Worm (Caenorhabditis elegans) whole organism, young adult: ENCODE results near the gene F22B5.4.

ENCODE experiments used
- C06A6.2 ChIP-seq: fragments of 200-800 bp; sonication (Bioruptor generic); conservative IDR thresholded peaks from 2 replicates; pipeline ENCODE4 v1.3.6; 2022; ENCODE audit warnings: missing genetic modification characterization, missing compliant biosample characterization
- F23B12.7 ChIP-seq: sonication (generic microtip); optimal IDR thresholded peaks from 2 replicates; lab custom pipeline; 2017; ENCODE audit warnings: missing genetic modification characterization, mild to moderate bottlenecking, missing compliant biosample characterization, antibody characterized with exemption, moderate library complexity; ENCODE audit not compliant: insufficient read depth
- F33H1.4 ChIP-seq: fragments of 200-800 bp; sonication (Bioruptor generic); IDR thresholded peaks from 2 replicates; pipeline ENCODE4 v1.3.6; 2022; ENCODE audit warnings: missing genetic modification reagents, missing genetic modification characterization, missing compliant biosample characterization
- F37B4.10 ChIP-seq: fragments of 200-800 bp; sonication (Bioruptor generic); IDR thresholded peaks from 2 replicates; pipeline ENCODE4 v1.3.6; 2022; ENCODE audit warnings: missing genetic modification characterization, missing compliant biosample characterization
- F55B11.4 ChIP-seq: sonication (generic microtip); optimal IDR thresholded peaks from 2 replicates; lab custom pipeline; 2016; ENCODE audit warnings: missing compliant biosample characterization, missing genetic modification characterization, borderline replicate concordance; ENCODE audit not compliant: insufficient read depth
- F57C9.4 ChIP-seq: sonication (generic microtip); optimal IDR thresholded peaks from 2 replicates; lab custom pipeline; 2017; ENCODE audit warnings: mild to moderate bottlenecking, missing genetic modification characterization, missing compliant biosample characterization
- T07F8.4 ChIP-seq: sonication (generic microtip); optimal IDR thresholded peaks from 2 replicates; lab custom pipeline; 2016; ENCODE audit warnings: mild to moderate bottlenecking, missing genetic modification characterization, moderate library complexity, missing compliant biosample characterization
- T26A5.8 ChIP-seq: sonication (generic microtip); optimal IDR thresholded peaks from 2 replicates; lab custom pipeline; 2016; ENCODE audit warnings: missing genetic modification characterization, missing compliant biosample characterization
- Y53G8AR.9 ChIP-seq: fragments of 200-800 bp; sonication (Bioruptor generic); conservative IDR thresholded peaks from 2 replicates; pipeline ENCODE4 v1.3.6; 2022; ENCODE audit warnings: missing genetic modification reagents, missing genetic modification characterization, missing compliant biosample characterization
- Y56A3A.18 ChIP-seq: fragments of 200-800 bp; sonication (Bioruptor generic); IDR thresholded peaks from 2 replicates; pipeline ENCODE4 v1.3.6; 2022; ENCODE audit warnings: missing genetic modification reagents, missing genetic modification characterization, missing compliant biosample characterization
- ZK185.1 ChIP-seq: sonication (generic microtip); optimal IDR thresholded peaks from 2 replicates; lab custom pipeline; 2016; ENCODE audit warnings: mild to moderate bottlenecking, missing genetic modification characterization, missing compliant biosample characterization; ENCODE audit not compliant: poor library complexity, severe bottlenecking
- akir-1 ChIP-seq: fragments of 200-800 bp; sonication (Bioruptor generic); optimal IDR thresholded peaks from 2 replicates; lab custom pipeline; 2018; ENCODE audit warnings: mild to moderate bottlenecking, missing genetic modification characterization, moderate library complexity, missing compliant biosample characterization
- ama-1 ChIP-seq, 3 experiments: fragments of 150-350 bp in 1 of 3; sonication (generic microtip) in 2 of 3; optimal IDR thresholded peaks; 2 replicates each; lab custom pipeline; 2014 to 2018; ENCODE audit warnings: missing biosample characterization in 2 of 3, missing genetic modification characterization in 2 of 3, missing genetic modification reagents in 2 of 3
- aptf-2 ChIP-seq: fragments of 200-800 bp; sonication (Bioruptor generic); conservative IDR thresholded peaks from 2 replicates; pipeline ENCODE4 v1.3.6; 2022; ENCODE audit warnings: missing genetic modification reagents, missing genetic modification characterization, missing compliant biosample characterization
- aptf-3 ChIP-seq: fragments of 200-800 bp; sonication (Bioruptor generic); IDR thresholded peaks from 2 replicates; pipeline ENCODE4 v1.3.6; 2022; ENCODE audit warnings: missing genetic modification characterization, missing compliant biosample characterization
- bed-2 ChIP-seq: fragments of 200-800 bp; sonication (Bioruptor generic); IDR thresholded peaks from 2 replicates; pipeline ENCODE4 v1.3.6; 2022; ENCODE audit warnings: missing genetic modification reagents, missing genetic modification characterization, missing compliant biosample characterization
- ceh-100 ChIP-seq: fragments of 200-800 bp; sonication (Bioruptor generic); IDR thresholded peaks from 2 replicates; pipeline ENCODE4 v1.3.6; 2022; ENCODE audit warnings: missing genetic modification reagents, missing genetic modification characterization, missing compliant biosample characterization
- ceh-58 ChIP-seq: fragments of 200-800 bp; sonication (Bioruptor generic); IDR thresholded peaks from 2 replicates; pipeline ENCODE4 v1.3.6; 2022; ENCODE audit warnings: missing genetic modification characterization, missing compliant biosample characterization
- ceh-91 ChIP-seq: fragments of 200-800 bp; sonication (Bioruptor generic); IDR thresholded peaks from 2 replicates; pipeline ENCODE4 v1.3.6; 2022; ENCODE audit warnings: missing genetic modification reagents, missing genetic modification characterization, missing compliant biosample characterization
- dox-1 ChIP-seq: fragments of 200-800 bp; sonication (Bioruptor generic); IDR thresholded peaks from 2 replicates; pipeline ENCODE4 v1.3.6; 2022; ENCODE audit warnings: missing genetic modification reagents, missing genetic modification characterization, missing compliant biosample characterization
- dpff-1 ChIP-seq: sonication (generic microtip); optimal IDR thresholded peaks from 2 replicates; lab custom pipeline; 2017; ENCODE audit warnings: mild to moderate bottlenecking, missing genetic modification characterization, missing compliant biosample characterization
- egl-18 ChIP-seq: fragments of 200-800 bp; sonication (Bioruptor generic); IDR thresholded peaks from 2 replicates; pipeline ENCODE4 v1.3.6; 2022; ENCODE audit warnings: missing genetic modification reagents, missing genetic modification characterization, missing compliant biosample characterization
- ets-4 ChIP-seq: fragments of 200-800 bp; sonication (Bioruptor generic); optimal IDR thresholded peaks from 2 replicates; lab custom pipeline; 2018; ENCODE audit warnings: mild to moderate bottlenecking, missing genetic modification characterization, missing compliant biosample characterization
- fkh-3 ChIP-seq: sonication (generic microtip); optimal IDR thresholded peaks from 2 replicates; lab custom pipeline; 2016; ENCODE audit warnings: mild to moderate bottlenecking, missing genetic modification characterization, missing compliant biosample characterization
- hlh-12 ChIP-seq: sonication (generic microtip); optimal IDR thresholded peaks from 2 replicates; lab custom pipeline; 2016; ENCODE audit warnings: missing genetic modification characterization, missing compliant biosample characterization
- hmg-1.2 ChIP-seq: fragments of 200-800 bp; sonication (Bioruptor generic); IDR thresholded peaks from 2 replicates; pipeline ENCODE4 v1.3.6; 2022; ENCODE audit warnings: missing genetic modification reagents, missing genetic modification characterization, missing compliant biosample characterization
- hmg-20 ChIP-seq: fragments of 200-800 bp; sonication (Bioruptor generic); IDR thresholded peaks from 2 replicates; pipeline ENCODE4 v1.3.6; 2022; ENCODE audit warnings: missing genetic modification reagents, missing genetic modification characterization, missing compliant biosample characterization
- hrde-1 ChIP-seq: sonication (generic microtip); optimal IDR thresholded peaks from 2 replicates; lab custom pipeline; 2016; ENCODE audit warnings: missing genetic modification characterization, mild to moderate bottlenecking, missing compliant biosample characterization, moderate library complexity, missing genotype, missing genetic modification reagents, borderline replicate concordance
- let-526 ChIP-seq: fragments of 200-800 bp; sonication (Bioruptor generic); IDR thresholded peaks from 2 replicates; pipeline ENCODE4 v1.3.6; 2022; ENCODE audit warnings: missing genetic modification reagents, missing genetic modification characterization, missing compliant biosample characterization
- lin-26 ChIP-seq: fragments of 200-800 bp; sonication (Bioruptor generic); IDR thresholded peaks from 2 replicates; pipeline ENCODE4 v1.3.6; 2022; ENCODE audit warnings: missing genetic modification reagents, missing genetic modification characterization, missing compliant biosample characterization
- lin-35 ChIP-seq, 3 experiments: fragments of 150-350 bp in 2 of 3; sonication (generic microtip) in 1 of 3; optimal IDR thresholded peaks; 2 replicates each; lab custom pipeline; 2014 to 2018; ENCODE audit warnings: missing biosample characterization in 3 of 3, missing genetic modification characterization in 3 of 3, missing genetic modification reagents in 3 of 3
- lsl-1 ChIP-seq: fragments of 200-800 bp; sonication (Bioruptor generic); optimal IDR thresholded peaks from 2 replicates; lab custom pipeline; 2018; ENCODE audit warnings: mild to moderate bottlenecking, missing genetic modification characterization, moderate library complexity, missing compliant biosample characterization
- madf-3 ChIP-seq: fragments of 200-800 bp; sonication (Bioruptor generic); IDR thresholded peaks from 2 replicates; pipeline ENCODE4 v1.3.6; 2022; ENCODE audit warnings: missing genetic modification reagents, missing genetic modification characterization, missing compliant biosample characterization
- madf-8 ChIP-seq: fragments of 200-800 bp; sonication (Bioruptor generic); conservative IDR thresholded peaks from 2 replicates; pipeline ENCODE4 v1.3.6; 2022; ENCODE audit warnings: missing genetic modification reagents, missing genetic modification characterization, missing compliant biosample characterization
- mes-4 ChIP-seq: sonication (generic microtip); optimal IDR thresholded peaks from 2 replicates; lab custom pipeline; 2016; ENCODE audit warnings: missing genotype, missing genetic modification characterization, missing compliant biosample characterization
- nfya-2 ChIP-seq: fragments of 200-800 bp; sonication (Bioruptor generic); IDR thresholded peaks from 2 replicates; pipeline ENCODE4 v1.3.6; 2022; ENCODE audit warnings: missing genetic modification reagents, missing genetic modification characterization, missing compliant biosample characterization
- nfyb-1 ChIP-seq: fragments of 200-800 bp; sonication (Bioruptor generic); IDR thresholded peaks from 2 replicates; pipeline ENCODE4 v1.3.6; 2022; ENCODE audit warnings: missing genetic modification reagents, missing genetic modification characterization, missing compliant biosample characterization
- rcor-1 ChIP-seq: fragments of 200-800 bp; sonication (Bioruptor generic); IDR thresholded peaks from 2 replicates; pipeline ENCODE4 v1.3.6; 2022; ENCODE audit warnings: missing genetic modification reagents, missing genetic modification characterization, missing compliant biosample characterization
- snpc-1.1 ChIP-seq: sonication (generic microtip); optimal IDR thresholded peaks from 2 replicates; lab custom pipeline; 2017; ENCODE audit warnings: missing genetic modification characterization, mild to moderate bottlenecking, missing compliant biosample characterization, antibody characterized with exemption, moderate library complexity, missing genotype, missing genetic modification reagents; ENCODE audit not compliant: insufficient read depth
- tbx-9 ChIP-seq: sonication (generic microtip); optimal IDR thresholded peaks from 2 replicates; lab custom pipeline; 2016; ENCODE audit warnings: borderline replicate concordance, missing genetic modification characterization, inconsistent platforms, missing compliant biosample characterization
- tlf-1 ChIP-seq: fragments of 200-800 bp; sonication (Bioruptor generic); optimal IDR thresholded peaks from 2 replicates; lab custom pipeline; 2018; ENCODE audit warnings: mild to moderate bottlenecking, missing genetic modification characterization, missing compliant biosample characterization
- ztf-26 ChIP-seq: sonication (generic microtip); optimal IDR thresholded peaks from 2 replicates; lab custom pipeline; 2017; ENCODE audit warnings: missing genetic modification characterization, missing compliant biosample characterization
- ztf-6 ChIP-seq: fragments of 200-800 bp; sonication (Bioruptor generic); IDR thresholded peaks from 2 replicates; pipeline ENCODE4 v1.3.6; 2022; ENCODE audit warnings: missing genetic modification reagents, missing genetic modification characterization, missing compliant biosample characterization

F22B5.4 gene

DNA sequence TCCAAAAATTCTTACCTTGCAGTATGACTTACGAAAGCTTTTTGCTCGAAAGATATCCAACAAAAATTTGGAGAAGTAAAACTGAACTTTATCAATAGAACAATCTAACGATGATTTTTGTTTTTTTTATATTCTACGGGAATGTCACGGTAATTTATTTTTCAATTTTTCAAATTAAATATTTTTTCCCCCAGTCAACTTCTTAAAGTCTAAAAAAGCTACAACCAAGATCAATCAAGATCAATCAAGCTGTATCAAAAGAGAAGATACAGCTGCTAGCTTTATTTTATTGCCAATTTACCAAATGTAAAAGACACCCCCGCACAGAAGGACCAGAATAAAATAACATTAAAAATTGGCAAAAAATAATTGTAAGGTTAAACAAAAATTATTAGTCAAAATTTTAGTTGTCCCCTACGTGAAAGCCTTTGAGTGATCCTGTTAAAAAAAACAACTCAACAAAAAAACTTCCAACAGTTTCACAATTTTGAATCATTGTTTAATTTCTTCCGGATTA is 25.9 kb downstream of the F22B5.4 start, which contains the start of the genes M05D6.1 and M05D6.3:
TSS of gene M05D6.1 (minus strand) at position 101 of the 517 bp plus-strand sequence.
TSS of gene M05D6.3 (plus strand) at position 467 of the 517 bp plus-strand sequence.
- TF ChIP-seq fkh-3 = no peak
- TF ChIP-seq T07F8.4 (tag; lab: Kevin White, UChicago) = no peak
- TF ChIP-seq ztf-26 = no peak
- TF ChIP-seq ztf-6 (GFP tag; lab: Robert Waterston, UW) = no peak
- TF ChIP-seq T26A5.8 (tag; lab: Kevin White, UChicago) = no peak
- no peak for TF ChIP-seq hrde-1 (tag; lab: Kevin White, UChicago)
- TF ChIP-seq hmg-1.2 (GFP tag; lab: Robert Waterston, UW) = no peak
- no peak for TF ChIP-seq F33H1.4
- TF ChIP-seq bed-2 = no peak
- no peak for TF ChIP-seq lin-35 (GFP tag; optimal IDR thresholded peaks at IDR 0.05; lab: Kevin White, UChicago)

DNA sequence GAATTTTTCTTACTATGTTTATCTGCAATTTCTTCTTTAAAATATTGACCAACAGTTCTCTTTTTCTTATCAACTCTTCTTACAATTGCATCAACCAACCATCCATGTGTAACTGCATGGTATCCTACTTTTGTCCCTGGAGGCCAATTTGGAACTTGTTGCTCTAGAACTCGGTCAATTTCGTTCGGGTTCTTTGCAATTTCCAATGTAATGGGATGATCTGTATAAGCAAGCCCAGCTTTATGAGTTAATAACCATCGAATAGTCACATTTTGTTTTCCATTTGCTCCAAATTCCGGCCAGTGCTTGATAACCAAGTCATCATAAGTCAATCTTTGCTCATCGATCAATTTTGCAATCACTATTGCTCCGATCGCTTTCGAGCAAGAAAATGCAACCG is 29.8 kb downstream of the F22B5.4 start:
- TF ChIP-seq ceh-58 (GFP tag; lab: Robert Waterston, UW) (0 out of 2 replicates have a peak, but pooled peaks have one; percentile 67), Y53G8AR.9 (GFP tag; lab: Robert Waterston, UW) (0 out of 2 replicates have a peak, but pooled peaks have one; percentile 16), rcor-1 (no peak), ceh-91 (no peak), aptf-3 (GFP tag; lab: Robert Waterston, UW) (no peak), dpff-1 (no peak), Y56A3A.18 (GFP tag; lab: Robert Waterston, UW) (peak; percentile 8; the same call in 1 of the 2 replicates), F57C9.4 (no peak), lin-26 (GFP tag; lab: Robert Waterston, UW) (no peak)

DNA sequence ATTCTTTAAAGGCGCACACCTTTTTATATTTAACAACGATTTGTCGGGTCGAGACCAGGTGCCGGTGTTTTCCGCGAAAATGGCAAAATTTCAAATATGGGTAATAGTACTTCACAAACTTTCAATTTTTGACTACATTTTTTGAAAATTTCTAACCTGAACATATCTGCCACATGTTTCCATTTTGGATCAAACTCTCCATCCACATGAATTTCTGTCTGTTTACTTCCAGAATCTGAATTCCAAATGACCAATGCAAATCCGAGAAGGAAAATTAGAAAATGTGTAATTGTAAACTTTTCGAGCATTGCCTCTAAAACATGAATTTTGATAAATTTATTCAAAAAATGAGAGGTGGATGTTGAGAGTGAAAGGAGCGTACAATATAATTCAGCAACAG is 30.7 kb downstream of the F22B5.4 start, which contains the start of gene lact-4:
TSS of gene lact-4 (minus strand) at position 313 of the 400 bp plus-strand sequence.
- TF ChIP-seq ZK185.1 = no peak
- TF ChIP-seq mes-4 (tag; lab: Kevin White, UChicago) = no peak
- no peak for TF ChIP-seq F55B11.4
- TF ChIP-seq Y56A3A.18 (GFP tag; lab: Robert Waterston, UW) = 0 out of 2 replicates have a peak, but pooled peaks have one; percentile 31
- TF ChIP-seq ztf-6 (GFP tag; lab: Robert Waterston, UW) = no peak
- TF ChIP-seq C06A6.2 = no peak
- TF ChIP-seq T26A5.8 (tag; lab: Kevin White, UChicago) = no peak
- no peak for TF ChIP-seq F23B12.7
- TF ChIP-seq hlh-12 (tag; lab: Kevin White, UChicago) = no peak
- TF ChIP-seq tbx-9 (tag; lab: Kevin White, UChicago) = no peak
- peak; percentile 41 for TF ChIP-seq lsl-1 (GFP tag; lab: Kevin White, UChicago)
- no peak for TF ChIP-seq let-526 (GFP tag; lab: Robert Waterston, UW)
- peak; percentile 51 for TF ChIP-seq ama-1 (optimal IDR thresholded peaks at IDR 0.05; lab: Kevin White, UChicago)
- TF ChIP-seq ama-1 (GFP tag; optimal IDR thresholded peaks at IDR 0.05; lab: Kevin White, UChicago) = no peak
- TF ChIP-seq nfya-2 (GFP tag; lab: Robert Waterston, UW) = no peak
- TF ChIP-seq dox-1 = no peak
- no peak for TF ChIP-seq F37B4.10
- no peak for TF ChIP-seq ets-4
- TF ChIP-seq hmg-20 = no peak
- no peak for TF ChIP-seq aptf-2 (GFP tag; lab: Robert Waterston, UW)
- no peak for TF ChIP-seq rcor-1
- TF ChIP-seq madf-8 = no peak
- TF ChIP-seq tlf-1 (GFP tag; lab: Kevin White, UChicago) = no peak
- no peak for TF ChIP-seq snpc-1.1 (tag; lab: Kevin White, UChicago)
- no peak for TF ChIP-seq akir-1 (GFP tag; lab: Kevin White, UChicago)
- 0 out of 2 replicates have a peak, but pooled peaks have one; percentile 9 for TF ChIP-seq madf-3 (GFP tag; lab: Robert Waterston, UW)
- TF ChIP-seq nfyb-1 (GFP tag; lab: Robert Waterston, UW) = no peak
- TF ChIP-seq egl-18 (GFP tag; lab: Robert Waterston, UW) = no peak
- TF ChIP-seq ceh-100 = no peak
